Worm (Caenorhabditis elegans): ENCODE results near the gene str-18.
"Not testable (repeated sequence)": the region's sequence is repeated elsewhere in the genome, so short reads cannot be mapped to it uniquely, and the experiment has no call there.

Gene str-18

ce11 chrV:15748343-15748742 is 6.6 kb upstream of the str-18 start, which contains the start of gene T23D5.8:
TSS of gene T23D5.8 (minus strand) at chrV:15748443.
- not testable (repeated sequence) for TF ChIP-seq gei-17 (GFP tag; optimal IDR thresholded peaks at IDR 0.05); F49E8.2 (tag; optimal IDR thresholded peaks at IDR 0.05; ENCODE audit: insufficient read depth); F52B5.7 (tag; optimal IDR thresholded peaks at IDR 0.05)

- not testable (repeated sequence) for TF ChIP-seq ztf-22 (GFP tag; optimal IDR thresholded peaks at IDR 0.05); C17E4.6 (GFP tag; IDR thresholded peaks at IDR 0.05); B0261.1 (tag; optimal IDR thresholded peaks at IDR 0.05)
These were observed 2.6 kb upstream of the str-18 start, which contains the start of gene str-19 for ce11 chrV:15744366-15744765. TSS of gene str-19 (minus strand) at chrV:15744466.

ce11 chrV:15735720-15736119 is 6.0 kb downstream of the str-18 start, which contains the start of gene str-27:
TSS of gene str-27 (minus strand) at chrV:15735820.
- no peak for TF ChIP-seq madf-8 (GFP tag; conservative IDR thresholded peaks at IDR 0.05)
- TF ChIP-seq snpc-3.4 (tag; optimal IDR thresholded peaks at IDR 0.05) = no peak
- no peak for TF ChIP-seq Y79H2A.3 (GFP tag; conservative IDR thresholded peaks at IDR 0.05)
- no peak for TF ChIP-seq bed-1 (GFP tag; IDR thresholded peaks at IDR 0.05)
- TF ChIP-seq pha-4 (tag; optimal IDR thresholded peaks at IDR 0.05) = no peak
- TF ChIP-seq ceh-79 (tag; optimal IDR thresholded peaks at IDR 0.05) = no peak
- TF ChIP-seq sptf-2 (GFP tag; optimal IDR thresholded peaks at IDR 0.05) = no peak
- TF ChIP-seq ceh-91 (GFP tag; IDR thresholded peaks at IDR 0.05) = no peak
- TF ChIP-seq xnd-1 (tag; optimal IDR thresholded peaks at IDR 0.05) = no peak
- no peak for TF ChIP-seq aptf-3 (GFP tag; IDR thresholded peaks at IDR 0.05)
- TF ChIP-seq nhr-90 (tag; optimal IDR thresholded peaks at IDR 0.05) = no peak
- TF ChIP-seq ekl-4 (GFP tag; IDR thresholded peaks at IDR 0.05) = no peak
- no peak for TF ChIP-seq repo-1 (tag; optimal IDR thresholded peaks at IDR 0.05)
- TF ChIP-seq C06A6.2 (GFP tag; conservative IDR thresholded peaks at IDR 0.05) = no peak
- no peak for TF ChIP-seq dpff-1 (tag; optimal IDR thresholded peaks at IDR 0.05)
- no peak for TF ChIP-seq ceh-100 (GFP tag; IDR thresholded peaks at IDR 0.05)

ce11 chrV:15733568-15733967 is 8.2 kb downstream of the str-18 start, which contains the start of gene T23D5.3:
TSS of gene T23D5.3 (minus strand) at chrV:15733668.
- TF ChIP-seq K12H6.12 (tag; optimal IDR thresholded peaks at IDR 0.05) = no peak

ce11 chrV:15733020-15733419 is 8.7 kb downstream of the str-18 start:
- peak; percentile 79 for TF ChIP-seq zfh-2 (GFP tag; conservative IDR thresholded peaks at IDR 0.05)
- no peak for TF ChIP-seq ccch-3 (GFP tag; optimal IDR thresholded peaks at IDR 0.05)

- no peak for TF ChIP-seq cebp-2 (GFP tag; IDR thresholded peaks at IDR 0.05)
- no peak for TF ChIP-seq repo-1 (tag; optimal IDR thresholded peaks at IDR 0.05)
- TF ChIP-seq ceh-58 (GFP tag; IDR thresholded peaks at IDR 0.05) = no peak
- TF ChIP-seq nfyb-1 (GFP tag; IDR thresholded peaks at IDR 0.05) = no peak
- no peak for TF ChIP-seq snpc-3.4 (tag; optimal IDR thresholded peaks at IDR 0.05)
- TF ChIP-seq dox-1 (GFP tag; IDR thresholded peaks at IDR 0.05) = no peak
- TF ChIP-seq B0261.1 (tag; optimal IDR thresholded peaks at IDR 0.05) = no peak
- TF ChIP-seq lin-40 (tag; optimal IDR thresholded peaks at IDR 0.05) = no peak
- no peak for TF ChIP-seq madf-8 (GFP tag; conservative IDR thresholded peaks at IDR 0.05)
- TF ChIP-seq zfh-2 (GFP tag; conservative IDR thresholded peaks at IDR 0.05) = no peak
These were observed 9.5 kb downstream of the str-18 start, which contains the start of gene str-38 for ce11 chrV:15732209-15732608. TSS of gene str-38 (minus strand) at chrV:15732309.
